Fruit fly (Drosophila melanogaster): ENCODE measurements around the gene Miro.

The Miro gene

DNA sequence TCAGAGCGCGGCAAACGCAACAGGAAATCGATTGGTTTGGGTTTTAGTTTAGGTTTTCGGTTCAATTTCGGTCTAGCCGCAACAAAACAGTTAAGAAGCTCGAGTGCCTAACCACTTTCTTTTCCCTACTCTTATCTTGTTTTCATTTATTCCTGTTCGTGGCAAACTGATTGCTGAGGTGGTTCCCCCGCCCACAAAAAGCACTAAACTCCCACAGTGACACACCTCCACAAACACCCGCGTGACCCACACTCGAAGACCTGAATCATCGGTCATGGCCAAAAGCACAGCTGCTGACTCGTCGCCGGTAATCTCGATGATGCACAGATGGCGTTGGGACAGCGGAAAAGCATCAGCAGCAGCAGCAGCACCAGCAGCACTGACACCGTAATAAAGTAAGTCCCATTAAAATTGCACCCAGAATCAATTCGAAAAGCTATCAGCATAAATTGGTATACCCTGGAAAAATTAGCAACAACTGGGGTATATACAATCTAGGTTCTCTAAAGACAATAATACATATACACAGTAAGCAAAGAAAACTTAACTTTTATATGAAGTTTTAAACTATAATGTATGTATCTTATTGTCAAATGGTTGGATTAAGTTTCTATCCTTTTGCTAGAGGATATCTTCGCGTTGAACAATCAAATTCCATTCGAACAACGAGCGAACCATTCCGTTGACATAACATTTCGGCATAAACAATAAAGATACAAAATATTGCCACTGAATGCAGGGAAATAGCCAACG lies 12.8 kb downstream of the Miro start:
- TF ChIP-seq Clk (GFP tag; optimal IDR thresholded peaks at IDR 0.05) (no peak), kay (GFP tag; ENCODE audit: borderline replicate concordance) (no peak)

DNA sequence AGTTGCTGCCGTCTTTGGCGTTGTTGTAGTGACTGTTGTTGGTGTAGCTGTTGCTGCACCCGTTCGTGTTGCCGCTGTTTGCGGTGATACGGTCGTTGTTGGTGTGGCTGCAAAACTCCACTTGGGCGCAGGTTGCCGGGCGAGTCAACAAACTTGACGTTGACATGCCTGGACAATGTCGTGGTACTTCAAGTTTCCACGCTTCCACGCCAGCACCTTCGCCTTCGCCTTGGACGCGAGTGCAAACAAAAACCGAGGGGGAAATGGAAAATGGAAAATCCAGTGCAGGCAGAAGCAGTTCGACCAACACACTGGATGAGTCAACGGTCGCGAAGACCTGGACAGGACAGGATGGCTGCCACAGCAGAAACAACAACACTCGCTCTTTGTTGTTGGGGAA lies 14.0 kb downstream of the Miro start:
- no peak for TF ChIP-seq CG11617 (GFP tag; optimal IDR thresholded peaks at IDR 0.05)
- TF ChIP-seq pad (GFP tag; optimal IDR thresholded peaks at IDR 0.05) = no peak
- TF ChIP-seq toe (GFP tag; optimal IDR thresholded peaks at IDR 0.05) = no peak
- TF ChIP-seq ovo (GFP tag; optimal IDR thresholded peaks at IDR 0.05) = no peak
- peak; percentile 29 for TF ChIP-seq kay (GFP tag; ENCODE audit: borderline replicate concordance)

DNA sequence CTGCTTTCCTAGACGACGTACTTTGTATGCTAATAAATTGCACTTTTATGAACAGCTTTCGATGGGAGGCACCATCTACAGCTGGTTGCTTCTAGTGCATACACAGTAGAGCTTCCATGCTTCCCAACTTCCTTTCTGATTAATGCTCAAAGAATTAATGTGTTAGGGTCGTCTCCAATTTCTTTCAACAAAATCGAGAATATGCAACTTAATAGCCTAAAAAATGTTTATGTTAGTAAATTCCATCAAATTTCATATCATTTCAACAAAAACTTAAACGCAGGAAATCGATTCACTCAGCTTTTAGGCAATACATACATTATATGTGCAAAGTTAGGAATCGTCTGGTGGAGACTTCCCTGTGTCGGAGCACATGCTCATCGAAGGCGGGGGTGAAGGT lies 14.5 kb downstream of the Miro start:
- TF ChIP-seq CG33017 (tag; optimal IDR thresholded peaks at IDR 0.05) = no peak
- no peak for TF ChIP-seq Crg-1 (GFP tag; optimal IDR thresholded peaks at IDR 0.05)
- no peak for TF ChIP-seq pad (GFP tag; optimal IDR thresholded peaks at IDR 0.05)

DNA sequence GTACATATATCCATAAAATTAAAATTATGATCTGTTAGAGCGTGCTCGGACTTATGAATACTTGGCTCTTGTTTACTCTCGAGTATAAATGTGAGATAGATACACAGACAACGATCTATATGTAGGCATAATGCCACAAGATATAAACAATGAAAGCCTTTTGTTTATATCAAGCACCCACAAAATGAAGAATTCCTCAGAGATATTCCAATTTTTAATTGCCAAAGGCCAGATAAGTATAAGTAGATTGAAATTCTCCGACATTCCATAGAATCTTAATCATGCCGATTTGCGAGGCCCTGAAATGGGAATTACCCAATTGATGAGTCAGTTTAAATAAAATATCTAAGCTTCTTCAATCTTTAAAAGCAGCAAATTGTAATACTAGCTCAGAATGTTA lies 16.8 kb downstream of the Miro start:
- no peak for TF ChIP-seq cic (GFP tag; optimal IDR thresholded peaks at IDR 0.05)
- TF ChIP-seq kay (GFP tag; ENCODE audit: borderline replicate concordance) = no peak
- no peak for TF ChIP-seq CG5204 (GFP tag; optimal IDR thresholded peaks at IDR 0.05)
- no peak for TF ChIP-seq CG7045 (GFP tag; optimal IDR thresholded peaks at IDR 0.05)
- no peak for TF ChIP-seq CG12768 (GFP tag; optimal IDR thresholded peaks at IDR 0.05)
- no peak for TF ChIP-seq Clk (GFP tag; optimal IDR thresholded peaks at IDR 0.05)
- TF ChIP-seq CG1620 (GFP tag; optimal IDR thresholded peaks at IDR 0.05) = no peak
- TF ChIP-seq Hr96 (GFP tag; optimal IDR thresholded peaks at IDR 0.05) = no peak
- no peak for TF ChIP-seq toe (GFP tag; optimal IDR thresholded peaks at IDR 0.05)
- TF ChIP-seq bab1 (GFP tag; optimal IDR thresholded peaks at IDR 0.05) = no peak
- TF ChIP-seq Mnt (GFP tag; optimal IDR thresholded peaks at IDR 0.05) = no peak
- TF ChIP-seq Crg-1 (GFP tag; optimal IDR thresholded peaks at IDR 0.05) = no peak
- no peak for TF ChIP-seq CG33017 (tag; optimal IDR thresholded peaks at IDR 0.05)
- no peak for TF ChIP-seq tj (GFP tag; optimal IDR thresholded peaks at IDR 0.05)
- no peak for TF ChIP-seq ovo (GFP tag; optimal IDR thresholded peaks at IDR 0.05)
- no peak for TF ChIP-seq CG7101 (tag; optimal IDR thresholded peaks at IDR 0.05)

DNA sequence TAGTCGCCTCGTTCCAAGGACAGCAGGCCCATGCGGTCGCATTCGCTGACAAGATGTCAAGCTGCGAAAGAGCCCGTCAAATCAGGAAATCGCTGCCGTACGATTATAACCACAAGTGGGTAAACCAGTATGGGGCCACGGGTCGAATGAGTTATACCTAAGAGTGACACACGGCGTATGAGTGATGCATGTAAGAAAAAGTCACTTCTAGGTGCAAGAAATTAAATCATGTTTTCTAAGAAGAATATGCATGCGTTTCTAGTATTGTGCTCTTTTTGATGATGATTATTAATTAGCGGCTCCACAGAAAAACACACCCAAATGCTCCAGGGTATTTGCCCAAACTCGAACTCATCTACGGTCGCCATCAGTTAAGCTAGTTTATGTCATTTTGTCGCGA lies 21.0 kb downstream of the Miro start:
- TF ChIP-seq CG33017 (tag; optimal IDR thresholded peaks at IDR 0.05) = no peak
- no peak for TF ChIP-seq CG7101 (tag; optimal IDR thresholded peaks at IDR 0.05)
- no peak for TF ChIP-seq CG14711 (tag; optimal IDR thresholded peaks at IDR 0.05)
- no peak for TF ChIP-seq tj (GFP tag; optimal IDR thresholded peaks at IDR 0.05)
- no peak for TF ChIP-seq CG7045 (GFP tag; optimal IDR thresholded peaks at IDR 0.05)
- no peak for TF ChIP-seq Crg-1 (GFP tag; optimal IDR thresholded peaks at IDR 0.05)
- no peak for TF ChIP-seq Clk (GFP tag; optimal IDR thresholded peaks at IDR 0.05)
- TF ChIP-seq Hr96 (GFP tag; optimal IDR thresholded peaks at IDR 0.05) = no peak
- TF ChIP-seq ovo (GFP tag; optimal IDR thresholded peaks at IDR 0.05) = no peak
- no peak for TF ChIP-seq bab1 (GFP tag; optimal IDR thresholded peaks at IDR 0.05)
- TF ChIP-seq CG1620 (GFP tag; optimal IDR thresholded peaks at IDR 0.05) = no peak
- TF ChIP-seq kay (GFP tag; ENCODE audit: borderline replicate concordance) = no peak
- no peak for TF ChIP-seq cic (GFP tag; optimal IDR thresholded peaks at IDR 0.05)
- no peak for TF ChIP-seq CG11617 (GFP tag; optimal IDR thresholded peaks at IDR 0.05)
- no peak for TF ChIP-seq CG5204 (GFP tag; optimal IDR thresholded peaks at IDR 0.05)
- no peak for TF ChIP-seq Mnt (GFP tag; optimal IDR thresholded peaks at IDR 0.05)

DNA sequence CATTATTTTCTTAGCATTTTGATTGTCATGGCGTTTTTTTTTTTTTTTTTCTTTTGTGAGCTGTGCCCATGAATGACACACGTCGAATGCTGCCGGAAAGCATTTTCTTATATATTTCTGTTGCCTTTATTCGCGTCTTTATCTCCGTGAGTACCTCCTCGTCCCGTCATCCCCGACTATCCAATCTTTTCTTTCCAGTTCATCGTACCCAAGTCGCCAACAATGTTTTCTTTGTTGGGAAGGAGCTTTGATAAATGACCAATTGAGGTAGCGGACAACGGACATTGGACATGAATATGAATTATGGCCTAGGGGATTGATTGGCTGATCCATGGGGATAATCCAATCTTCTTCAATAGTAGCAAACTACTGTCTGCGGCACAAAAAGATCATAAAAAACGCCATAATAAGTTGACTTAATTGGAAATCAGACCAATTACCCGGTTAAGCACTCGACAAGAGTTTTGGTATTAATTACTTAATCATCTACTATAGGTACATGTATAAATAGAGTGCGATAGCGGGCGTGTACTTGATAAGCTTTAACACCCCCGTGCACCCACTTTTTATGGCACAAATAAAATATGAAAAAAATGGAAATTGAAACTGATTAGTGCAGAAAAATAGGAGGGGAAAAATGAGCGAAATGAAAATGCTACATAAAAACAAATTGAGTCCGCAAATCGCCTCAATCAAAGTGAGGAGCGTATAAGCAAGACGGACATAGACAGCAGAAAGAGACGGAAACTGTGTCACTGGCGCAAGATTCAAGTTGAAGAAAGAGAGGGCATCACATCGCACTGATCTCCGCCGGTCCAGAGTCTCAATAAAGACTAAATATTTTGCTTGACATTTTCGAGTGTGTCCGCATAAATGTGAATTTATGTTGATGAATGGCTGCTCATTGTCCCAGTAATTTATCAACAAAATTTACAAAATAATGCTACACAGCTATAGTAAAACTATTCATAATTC lies 22.4 kb downstream of the Miro start:
- peak; percentile 44 for TF ChIP-seq cic (GFP tag; optimal IDR thresholded peaks at IDR 0.05)
- TF ChIP-seq cnc (optimal IDR thresholded peaks at IDR 0.05) = no peak
- peak; percentile 64 for TF ChIP-seq CG12768 (GFP tag; optimal IDR thresholded peaks at IDR 0.05)
- no peak for TF ChIP-seq ovo (GFP tag; optimal IDR thresholded peaks at IDR 0.05)
- TF ChIP-seq pad (GFP tag; optimal IDR thresholded peaks at IDR 0.05) = peak; percentile 94
- TF ChIP-seq CG1620 (GFP tag; optimal IDR thresholded peaks at IDR 0.05) = no peak
- TF ChIP-seq kay (GFP tag; ENCODE audit: borderline replicate concordance) = peak; percentile 77
- TF ChIP-seq CG14711 (tag; optimal IDR thresholded peaks at IDR 0.05) = peak; percentile 7
- no peak for TF ChIP-seq Hr96 (GFP tag; optimal IDR thresholded peaks at IDR 0.05)
- peak; percentile 33 for TF ChIP-seq CG7045 (GFP tag; optimal IDR thresholded peaks at IDR 0.05)

DNA sequence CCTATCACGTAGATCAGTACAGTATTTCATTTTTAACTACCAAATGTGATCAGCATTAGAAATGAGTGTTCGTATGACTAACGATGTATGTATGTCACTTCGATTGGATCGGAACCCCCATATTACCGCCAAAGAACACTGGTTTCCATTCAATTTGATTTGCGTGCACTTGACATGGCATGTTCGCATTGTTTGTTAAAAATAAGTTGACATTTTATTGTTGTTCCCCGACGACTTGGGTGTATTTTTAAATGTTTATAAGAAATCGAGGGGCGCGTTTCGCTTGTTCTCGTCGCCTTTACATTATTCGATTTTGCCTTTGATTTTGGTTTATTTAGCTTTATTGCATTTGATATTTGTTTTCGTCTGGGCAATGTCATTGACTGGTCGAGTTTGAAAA lies 23.2 kb downstream of the Miro start:
- no peak for TF ChIP-seq ovo (GFP tag; optimal IDR thresholded peaks at IDR 0.05)
- TF ChIP-seq Clk (GFP tag; optimal IDR thresholded peaks at IDR 0.05) = no peak
- no peak for TF ChIP-seq cnc (optimal IDR thresholded peaks at IDR 0.05)
- TF ChIP-seq CG7045 (GFP tag; optimal IDR thresholded peaks at IDR 0.05) = no peak
- no peak for TF ChIP-seq CG33017 (tag; optimal IDR thresholded peaks at IDR 0.05)
- TF ChIP-seq toe (GFP tag; optimal IDR thresholded peaks at IDR 0.05) = no peak
- TF ChIP-seq Crg-1 (GFP tag; optimal IDR thresholded peaks at IDR 0.05) = no peak
- no peak for TF ChIP-seq CG7101 (tag; optimal IDR thresholded peaks at IDR 0.05)
- no peak for TF ChIP-seq CG14711 (tag; optimal IDR thresholded peaks at IDR 0.05)
- no peak for TF ChIP-seq CG12768 (GFP tag; optimal IDR thresholded peaks at IDR 0.05)
- no peak for TF ChIP-seq CG1620 (GFP tag; optimal IDR thresholded peaks at IDR 0.05)
